Worm (Caenorhabditis elegans): ENCODE data around the gene dmsr-11.

The dmsr-11 gene

ce11 chrV:6775708-6776107 is 28.2 kb downstream of the dmsr-11 start, which contains the start of gene srh-28:
srh-28 (minus strand) TSS chrV:6775808.
- no peak for TF ChIP-seq fos-1 (tag; optimal IDR thresholded peaks at IDR 0.05)
- TF ChIP-seq nhr-23 (tag; optimal IDR thresholded peaks at IDR 0.05), result no peak
- no peak for TF ChIP-seq nhr-77 (tag; optimal IDR thresholded peaks at IDR 0.05)
- no peak for TF ChIP-seq ama-1 (optimal IDR thresholded peaks at IDR 0.05)
- no peak for TF ChIP-seq ztf-11 (tag; optimal IDR thresholded peaks at IDR 0.05)
- no peak for TF ChIP-seq skn-1 (tag; optimal IDR thresholded peaks at IDR 0.05)
- TF ChIP-seq ceh-82 (tag; optimal IDR thresholded peaks at IDR 0.05), result no peak
- TF ChIP-seq eor-1 (tag; optimal IDR thresholded peaks at IDR 0.05), result no peak
- TF ChIP-seq mdl-1 (tag; optimal IDR thresholded peaks at IDR 0.05), result no peak
- TF ChIP-seq fkh-10 (GFP tag; optimal IDR thresholded peaks at IDR 0.05), result no peak
- no peak for TF ChIP-seq nhr-11 (tag; optimal IDR thresholded peaks at IDR 0.05)
- no peak for TF ChIP-seq lin-39 (tag; optimal IDR thresholded peaks at IDR 0.05)
- TF ChIP-seq nhr-12 (tag; optimal IDR thresholded peaks at IDR 0.05), result no peak
- no peak for TF ChIP-seq pha-4 (tag; optimal IDR thresholded peaks at IDR 0.05)
- no peak for TF ChIP-seq nhr-28 (tag; optimal IDR thresholded peaks at IDR 0.05)
- no peak for TF ChIP-seq nhr-67 (tag; optimal IDR thresholded peaks at IDR 0.05)
- no peak for TF ChIP-seq hmg-11 (tag; optimal IDR thresholded peaks at IDR 0.05)

- TF ChIP-seq nhr-76 (tag; optimal IDR thresholded peaks at IDR 0.05) (no peak), ztf-4 (tag; optimal IDR thresholded peaks at IDR 0.05) (no peak), lsy-12 (tag; optimal IDR thresholded peaks at IDR 0.05) (no peak), nhr-23 (tag; optimal IDR thresholded peaks at IDR 0.05) (no peak), ZK546.5 (tag; optimal IDR thresholded peaks at IDR 0.05) (no peak), zag-1 (tag; optimal IDR thresholded peaks at IDR 0.05) (no peak), elt-3 (tag; optimal IDR thresholded peaks at IDR 0.05) (no peak), fos-1 (tag; optimal IDR thresholded peaks at IDR 0.05) (no peak), ceh-16 (tag; optimal IDR thresholded peaks at IDR 0.05) (no peak), elt-2 (tag; optimal IDR thresholded peaks at IDR 0.05) (no peak), ztf-11 (tag; optimal IDR thresholded peaks at IDR 0.05) (no peak), unc-39 (tag; optimal IDR thresholded peaks at IDR 0.05) (no peak), daf-12 (tag; optimal IDR thresholded peaks at IDR 0.05) (no peak), tbx-2 (tag; optimal IDR thresholded peaks at IDR 0.05) (no peak), pha-4 (tag; optimal IDR thresholded peaks at IDR 0.05) (no peak), R02D3.7 (tag; optimal IDR thresholded peaks at IDR 0.05) (no peak), fkh-10 (GFP tag; optimal IDR thresholded peaks at IDR 0.05) (no peak), ama-1 (optimal IDR thresholded peaks at IDR 0.05) (no peak), mml-1 (tag; optimal IDR thresholded peaks at IDR 0.05) (no peak), egl-5 (tag; optimal IDR thresholded peaks at IDR 0.05) (no peak)
These were observed 30.2 kb downstream of the dmsr-11 start, which contains the start of gene ZC404.16 for ce11 chrV:6773735-6774134. ZC404.16 (minus strand) TSS chrV:6773835.

ce11 chrV:6771645-6772044 is 32.2 kb downstream of the dmsr-11 start, which contains the start of gene srh-30:
srh-30 (minus strand) TSS chrV:6771745.
- TF ChIP-seq ztf-4 (tag; optimal IDR thresholded peaks at IDR 0.05), result no peak
- TF ChIP-seq fkh-10 (GFP tag; optimal IDR thresholded peaks at IDR 0.05), result no peak
- TF ChIP-seq ceh-9 (tag; optimal IDR thresholded peaks at IDR 0.05), result no peak
- TF ChIP-seq unc-39 (tag; optimal IDR thresholded peaks at IDR 0.05), result no peak
- TF ChIP-seq fkh-2 (tag; optimal IDR thresholded peaks at IDR 0.05), result no peak
- TF ChIP-seq tbx-2 (tag; optimal IDR thresholded peaks at IDR 0.05), result no peak
- TF ChIP-seq unc-62 (GFP tag; optimal IDR thresholded peaks at IDR 0.05), result no peak
- TF ChIP-seq snpc-4 (tag; optimal IDR thresholded peaks at IDR 0.05), result no peak
- TF ChIP-seq ceh-16 (tag; optimal IDR thresholded peaks at IDR 0.05), result no peak
- no peak for TF ChIP-seq pha-4 (tag; optimal IDR thresholded peaks at IDR 0.05)
- no peak for TF ChIP-seq skn-1 (tag; optimal IDR thresholded peaks at IDR 0.05)

- no peak for TF ChIP-seq nhr-25 (tag; optimal IDR thresholded peaks at IDR 0.05)
These were observed 34.5 kb downstream of the dmsr-11 start for ce11 chrV:6769440-6769839.

ce11 chrV:6768452-6768929 is 35.4 kb downstream of the dmsr-11 start, which contains the start of the genes T25F10.1 and clik-1:
T25F10.1 (plus strand) TSS chrV:6768502.
clik-1 (minus strand) TSS chrV:6768732.
- TF ChIP-seq unc-39 (tag; optimal IDR thresholded peaks at IDR 0.05), result no peak
- peak; percentile 17 for TF ChIP-seq nfya-1 (tag; optimal IDR thresholded peaks at IDR 0.05; ENCODE audit: insufficient read depth)

Measured in whole organism, L3 larva.